Fruit fly (Drosophila melanogaster) whole organism, embryonic: ENCODE data around the gene Bcs1.

ENCODE experiments used
- BtbVII ChIP-seq: fragments of 200-800 bp; sonication (Bioruptor generic); optimal IDR thresholded peaks from 3 replicates; lab custom pipeline; 2017; ENCODE audit warnings: missing biosample characterization, mild to moderate bottlenecking, missing genetic modification characterization
- CG11085 ChIP-seq: fragments of 200-800 bp; sonication (Bioruptor generic); IDR thresholded peaks from 2 replicates; pipeline ENCODE4 v1.3.6; 2022; ENCODE audit warnings: missing biosample characterization, missing genetic modification characterization
- CG11560 ChIP-seq: fragments of 200-800 bp; sonication (Bioruptor generic); IDR thresholded peaks from 3 replicates; pipeline ENCODE4 v1.3.6; 2022; ENCODE audit warnings: missing biosample characterization, missing genetic modification characterization
- CG11695 ChIP-seq: fragments of 200-800 bp; sonication (Bioruptor generic); IDR thresholded peaks from 3 replicates; pipeline ENCODE4 v1.3.6; 2022; ENCODE audit warnings: missing biosample characterization, missing genetic modification characterization
- CG12659 ChIP-seq: fragments of 200-800 bp; sonication (Bioruptor generic); optimal IDR thresholded peaks from 3 replicates; lab custom pipeline; 2017; ENCODE audit warnings: mild to moderate bottlenecking, missing biosample characterization, missing genetic modification reagents, missing genetic modification characterization
- CG12769 ChIP-seq: fragments of 200-800 bp; sonication (Bioruptor generic); optimal IDR thresholded peaks from 2 replicates; lab custom pipeline; 2019; ENCODE audit warnings: missing biosample characterization, mild to moderate bottlenecking, missing genetic modification characterization, moderate library complexity
- CG17359 ChIP-seq: fragments of 200-800 bp; sonication (Bioruptor generic); optimal IDR thresholded peaks from 3 replicates; lab custom pipeline; 2018; ENCODE audit warnings: missing biosample characterization, mild to moderate bottlenecking, missing genetic modification characterization, moderate library complexity
- CG18262 ChIP-seq: fragments of 200-800 bp; optimal IDR thresholded peaks from 3 replicates; lab custom pipeline; 2019; ENCODE audit warnings: missing biosample characterization, mild to moderate bottlenecking, missing genetic modification characterization, moderate library complexity
- CG32767 ChIP-seq: fragments of 200-800 bp; sonication (Bioruptor generic); IDR thresholded peaks from 2 replicates; pipeline ENCODE4 v1.3.6; 2022; ENCODE audit warnings: missing biosample characterization, missing genetic modification characterization
- CG3281 ChIP-seq: fragments of 200-800 bp; sonication (Bioruptor generic); optimal IDR thresholded peaks from 3 replicates; lab custom pipeline; 2017; ENCODE audit warnings: missing biosample characterization, mild to moderate bottlenecking, missing genetic modification characterization
- CG33213 ChIP-seq: fragments of 200-800 bp; sonication (Bioruptor generic); optimal IDR thresholded peaks from 3 replicates; lab custom pipeline; 2016; ENCODE audit warnings: missing biosample characterization, missing genetic modification characterization
- CG34376 ChIP-seq: fragments of 200-800 bp; sonication (Bioruptor generic); optimal IDR thresholded peaks from 2 replicates; lab custom pipeline; 2018; ENCODE audit warnings: missing biosample characterization, mild to moderate bottlenecking, missing genetic modification characterization
- CG4328 ChIP-seq: fragments of 200-800 bp; sonication (Bioruptor generic); optimal IDR thresholded peaks from 3 replicates; lab custom pipeline; 2017; ENCODE audit warnings: missing biosample characterization, missing genetic modification reagents, missing genetic modification characterization
- CG5245 ChIP-seq: fragments of 200-800 bp; sonication (Bioruptor generic); optimal IDR thresholded peaks from 3 replicates; lab custom pipeline; 2016; ENCODE audit warnings: missing biosample characterization, missing genetic modification characterization
- CG6254 ChIP-seq: fragments of 200-800 bp; sonication (Bioruptor generic); optimal IDR thresholded peaks from 3 replicates; lab custom pipeline; 2017; ENCODE audit warnings: mild to moderate bottlenecking, missing biosample characterization, missing genetic modification reagents, missing genetic modification characterization
- CG8089 ChIP-seq: fragments of 200-800 bp; sonication (Bioruptor generic); optimal IDR thresholded peaks from 3 replicates; lab custom pipeline; 2016; ENCODE audit warnings: missing biosample characterization, missing genetic modification characterization
- CG8924 ChIP-seq: fragments of 200-800 bp; optimal IDR thresholded peaks from 3 replicates; lab custom pipeline; 2019; ENCODE audit warnings: missing biosample characterization, mild to moderate bottlenecking, missing genetic modification characterization, moderate library complexity
- CG9215 ChIP-seq: fragments of 200-800 bp; sonication (Bioruptor generic); IDR thresholded peaks from 2 replicates; pipeline ENCODE4 v1.3.6; 2022; ENCODE audit warnings: missing biosample characterization, missing genetic modification characterization
- CG9727 ChIP-seq: fragments of 200-800 bp; sonication (Bioruptor generic); optimal IDR thresholded peaks from 3 replicates; lab custom pipeline; 2017; ENCODE audit warnings: missing biosample characterization, mild to moderate bottlenecking, missing genetic modification characterization
- Fer3 ChIP-seq: fragments of 200-800 bp; sonication (Bioruptor generic); optimal IDR thresholded peaks from 2 replicates; lab custom pipeline; 2018; ENCODE audit warnings: missing biosample characterization, mild to moderate bottlenecking, missing genetic modification characterization, moderate library complexity
- HHEX ChIP-seq: fragments of 200-800 bp; sonication (Bioruptor generic); optimal IDR thresholded peaks from 3 replicates; lab custom pipeline; 2017; ENCODE audit warnings: missing biosample characterization, mild to moderate bottlenecking, missing genetic modification characterization, missing genetic modification reagents
- Hr51 ChIP-seq, 2 experiments: fragments of 200-800 bp; sonication (Bioruptor generic); optimal IDR thresholded peaks; 2 replicates in 1 of 2; 3 replicates in 1 of 2; lab custom pipeline; 2016 to 2018; ENCODE audit warnings: missing biosample characterization in 2 of 2, missing genetic modification characterization in 2 of 2, mild to moderate bottlenecking in 1 of 2, moderate library complexity in 1 of 2
- Med ChIP-seq: fragments of 200-800 bp; sonication (Bioruptor generic); peaks from one replicate; lab custom pipeline; 2016; ENCODE audit warnings: missing biosample characterization, missing genetic modification characterization, mild to moderate bottlenecking, inconsistent platforms, moderate library complexity
- Meics ChIP-seq: fragments of 200-800 bp; sonication (Bioruptor generic); optimal IDR thresholded peaks from 2 replicates; lab custom pipeline; 2017; ENCODE audit warnings: missing biosample characterization, mild to moderate bottlenecking, missing genetic modification characterization
- Pdp1 ChIP-seq, 2 experiments: fragments of 200-800 bp; sonication (Bioruptor generic); optimal IDR thresholded peaks; 3 replicates each; lab custom pipeline; 2016; ENCODE audit warnings: missing biosample characterization in 2 of 2, missing genetic modification characterization in 2 of 2, mild to moderate bottlenecking in 1 of 2, moderate library complexity in 1 of 2
- Stat92E ChIP-seq, 3 experiments: fragments of >200 bp in 2 of 3; fragments of 200-800 bp in 1 of 3; sonication (Bioruptor generic) in 1 of 3; optimal IDR thresholded peaks; 2 replicates each; lab custom pipeline; 2017 to 2019; ENCODE audit warnings: missing biosample characterization in 3 of 3, missing genetic modification characterization in 3 of 3, mild to moderate bottlenecking in 1 of 3, moderate library complexity in 1 of 3
- Trl ChIP-seq, 3 experiments: fragments of >200 bp in 2 of 3; fragments of 200-800 bp in 1 of 3; sonication (Bioruptor generic) in 1 of 3; optimal IDR thresholded peaks; 2 replicates in 1 of 3; 3 replicates in 2 of 3; lab custom pipeline; 2016 to 2017; ENCODE audit warnings: missing biosample characterization in 1 of 3, missing genetic modification characterization in 1 of 3
- bsh ChIP-seq, 2 experiments: fragments of 200-800 bp; sonication (Bioruptor generic); optimal IDR thresholded peaks; 2 replicates each; lab custom pipeline; 2017 to 2018; ENCODE audit warnings: mild to moderate bottlenecking in 2 of 2, missing biosample characterization in 2 of 2, missing genetic modification characterization in 2 of 2, moderate library complexity in 1 of 2
- dmrt11E ChIP-seq: fragments of 200-800 bp; sonication (Bioruptor generic); optimal IDR thresholded peaks from 3 replicates; lab custom pipeline; 2018; ENCODE audit warnings: missing biosample characterization, mild to moderate bottlenecking, missing genetic modification characterization, moderate library complexity
- ems ChIP-seq: fragments of 200-800 bp; sonication (Bioruptor generic); optimal IDR thresholded peaks from 3 replicates; lab custom pipeline; 2016; ENCODE audit warnings: missing biosample characterization, missing genetic modification characterization
- esg ChIP-seq: fragments of 200-800 bp; sonication (Bioruptor generic); conservative IDR thresholded peaks from 2 replicates; pipeline ENCODE4 v1.3.6; 2022; ENCODE audit warnings: missing biosample characterization, missing genetic modification characterization
- fd64A ChIP-seq: fragments of 200-800 bp; sonication (Bioruptor generic); optimal IDR thresholded peaks from 3 replicates; lab custom pipeline; 2018; ENCODE audit warnings: missing biosample characterization, mild to moderate bottlenecking, missing genetic modification characterization
- ftz-f1 ChIP-seq: fragments of 200-800 bp; sonication (Bioruptor generic); optimal IDR thresholded peaks from 2 replicates; lab custom pipeline; 2016; ENCODE audit warnings: missing biosample characterization, missing genetic modification characterization
- gem ChIP-seq: fragments of 200-800 bp; sonication (Bioruptor generic); optimal IDR thresholded peaks from 2 replicates; lab custom pipeline; 2019; ENCODE audit warnings: missing biosample characterization, mild to moderate bottlenecking, missing genetic modification characterization, moderate library complexity
- kni ChIP-seq: fragments of 200-800 bp; sonication (Bioruptor generic); optimal IDR thresholded peaks from 3 replicates; lab custom pipeline; 2017; ENCODE audit warnings: mild to moderate bottlenecking, missing biosample characterization, missing genetic modification reagents, missing genetic modification characterization
- lbe ChIP-seq: fragments of 200-800 bp; sonication (Bioruptor generic); optimal IDR thresholded peaks from 2 replicates; lab custom pipeline; 2016; ENCODE audit warnings: missing biosample characterization, mild to moderate bottlenecking, missing genetic modification characterization
- pan ChIP-seq, 4 experiments: fragments of >200 bp in 3 of 4; fragments of 200-800 bp in 1 of 4; sonication (Bioruptor generic) in 1 of 4; optimal IDR thresholded peaks in 3 of 4; IDR thresholded peaks in 1 of 4; 2 replicates each; pipeline versions ENCODE4 v1.3.6 to Lab custom; 2017 to 2022; ENCODE audit warnings: missing biosample characterization in 2 of 4, missing genetic modification characterization in 2 of 4, mixed read lengths in 1 of 4
- pnt ChIP-seq: fragments of 200-800 bp; sonication (Bioruptor generic); optimal IDR thresholded peaks from 3 replicates; lab custom pipeline; 2016; ENCODE audit warnings: missing biosample characterization, missing genetic modification characterization
- pros ChIP-seq: fragments of 200-800 bp; sonication (Bioruptor generic); optimal IDR thresholded peaks from 3 replicates; lab custom pipeline; 2019; ENCODE audit warnings: missing biosample characterization, mild to moderate bottlenecking, missing genetic modification characterization, moderate library complexity
- sens ChIP-seq: fragments of 200-800 bp; sonication (Bioruptor generic); peaks from one replicate; lab custom pipeline; 2016; ENCODE audit warnings: missing biosample characterization, missing genetic modification characterization
- sob ChIP-seq: fragments of 200-800 bp; sonication (Bioruptor generic); IDR thresholded peaks from 2 replicates; pipeline ENCODE4 v1.3.6; 2022; ENCODE audit warnings: missing biosample characterization, missing genetic modification characterization
- sug ChIP-seq: fragments of 200-800 bp; optimal IDR thresholded peaks from 2 replicates; lab custom pipeline; 2019; ENCODE audit warnings: missing biosample characterization, mild to moderate bottlenecking, missing genetic modification characterization, moderate library complexity

The Bcs1 gene

dm6 chr2L:10231092-10231494, 8.6 kb downstream of the Bcs1 start (continued):
- TF ChIP-seq Meics (GFP tag; lab: Kevin White, UChicago) (peak; percentile 44), CG11695 (GFP tag; lab: Robert Waterston, UW) (0 out of 3 replicates have a peak, but pooled peaks have one; percentile 39), pan (optimal IDR thresholded peaks at IDR 0.05; lab: Kevin White, UChicago) (no peak), pan (GFP tag; optimal IDR thresholded peaks at IDR 0.05 in 1 of 2, IDR thresholded peaks at IDR 0.05 in 1 of 2) (no peak), CG34376 (GFP tag; lab: Kevin White, UChicago) (no peak), CG18262 (tag; lab: Kevin White, UChicago) (peak; percentile 11), Stat92E (GFP tag; optimal IDR thresholded peaks at IDR 0.05; lab: Kevin White, UChicago) (no peak), CG32767 (no peak), CG17359 (tag; lab: Kevin White, UChicago) (peak; percentile 34), ems (GFP tag; lab: Kevin White, UChicago) (no peak), BtbVII (GFP tag; lab: Kevin White, UChicago) (peak; percentile 58), CG11085 (GFP tag; lab: Robert Waterston, UW) (no peak), CG3281 (GFP tag; lab: Kevin White, UChicago) (peak; percentile 36), CG11560 (tag; lab: Robert Waterston, UW) (no peak), kni (GFP tag; lab: Kevin White, UChicago) (peak; percentile 31), CG9215 (GFP tag; lab: Robert Waterston, UW) (no peak), Med (GFP tag; lab: Kevin White, UChicago) (peak; percentile 81), CG12769 (tag; lab: Kevin White, UChicago) (peak; percentile 25), gem (peak; percentile 46), CG6254 (GFP tag; lab: Kevin White, UChicago) (no peak), esg (0 out of 2 replicates have a peak, but pooled peaks have one; percentile 12), Hr51 (GFP tag; optimal IDR thresholded peaks at IDR 0.05; lab: Kevin White, UChicago) (no peak), Fer3 (tag; lab: Kevin White, UChicago) (peak; percentile 11), sug (tag; lab: Kevin White, UChicago) (no peak), lbe (GFP tag; lab: Kevin White, UChicago) (peak; percentile 57), pros (no peak), pnt (GFP tag; lab: Kevin White, UChicago) (peak; percentile 7), Trl (optimal IDR thresholded peaks at IDR 0.05; lab: Kevin White, UChicago) (peak in 1 of 2 experiments; percentile 7), Trl (GFP tag; optimal IDR thresholded peaks at IDR 0.05; lab: Kevin White, UChicago) (peak; percentile 35), HHEX (GFP tag; lab: Kevin White, UChicago) (peak; percentile 43), CG5245 (GFP tag; lab: Kevin White, UChicago) (peak; percentile 5), CG9727 (GFP tag; lab: Kevin White, UChicago) (peak; percentile 19), ftz-f1 (GFP tag; lab: Kevin White, UChicago) (no peak), CG8924 (tag; lab: Kevin White, UChicago) (peak; percentile 44), CG4328 (peak; percentile 26), bsh (GFP tag; optimal IDR thresholded peaks at IDR 0.05; lab: Kevin White, UChicago) (peak in 1 of 2 experiments; percentile 23), CG33213 (GFP tag; lab: Kevin White, UChicago) (no peak), sens (GFP tag; lab: Kevin White, UChicago) (peak; percentile 82), fd64A (no peak), CG8089 (GFP tag; lab: Kevin White, UChicago) (peak; percentile 95), sob (GFP tag; lab: Robert Waterston, UW) (0 out of 2 replicates have a peak, but pooled peaks have one; percentile 9), CG12659 (GFP tag; lab: Kevin White, UChicago) (peak; percentile 25), Pdp1 (GFP tag; optimal IDR thresholded peaks at IDR 0.05; lab: Kevin White, UChicago) (peak in 1 of 2 experiments; percentile 28), dmrt11E (tag; lab: Kevin White, UChicago) (peak; percentile 14)
